Fruit fly (Drosophila melanogaster) whole organism, wandering third instar larva: ENCODE data around the gene nero.

Experiments used
- Abd-B ChIP-seq: fragments of >200 bp; optimal IDR thresholded peaks from 2 replicates; lab custom pipeline; 2017; ENCODE audit warnings: missing biosample characterization, missing genetic modification characterization
- CG32264 ChIP-seq: fragments of 200-800 bp; sonication (Bioruptor generic); optimal IDR thresholded peaks from 2 replicates; lab custom pipeline; 2016; ENCODE audit warnings: missing biosample characterization, missing genetic modification characterization
- CG9705 ChIP-seq: fragments of 200-800 bp; sonication (Bioruptor generic); optimal IDR thresholded peaks from 2 replicates; lab custom pipeline; 2018; ENCODE audit warnings: missing biosample characterization, mild to moderate bottlenecking, missing genetic modification characterization
- CrebA ChIP-seq: fragments of 200-800 bp; sonication (Bioruptor generic); optimal IDR thresholded peaks from 2 replicates; lab custom pipeline; 2016; ENCODE audit warnings: missing biosample characterization, mild to moderate bottlenecking, missing genetic modification characterization, borderline replicate concordance
- Dfd ChIP-seq: fragments of >200 bp; optimal IDR thresholded peaks from 2 replicates; lab custom pipeline; 2017; ENCODE audit warnings: missing biosample characterization, missing genetic modification characterization
- Dif ChIP-seq: fragments of 200-275, 200-300 bp; sonication (Bioruptor generic); optimal IDR thresholded peaks from 2 replicates; lab custom pipeline; 2018; ENCODE audit warnings: missing biosample characterization, missing genetic modification characterization; ENCODE audit not compliant: partially characterized antibody
- GATAd ChIP-seq: sonication (Bioruptor generic); optimal IDR thresholded peaks from 2 replicates; lab custom pipeline; 2016; ENCODE audit warnings: missing biosample characterization, missing genetic modification characterization
- HLH106 ChIP-seq: fragments of 200-800 bp; optimal IDR thresholded peaks from 3 replicates; lab custom pipeline; 2019; ENCODE audit warnings: missing biosample characterization, mild to moderate bottlenecking, missing genetic modification characterization, moderate library complexity
- Hnf4 ChIP-seq: fragments of 200-800 bp; sonication (Bioruptor generic); optimal IDR thresholded peaks from 2 replicates; lab custom pipeline; 2016; ENCODE audit warnings: missing biosample characterization, mild to moderate bottlenecking, missing genetic modification characterization
- Hr78 ChIP-seq: fragments of >200 bp; optimal IDR thresholded peaks from 2 replicates; lab custom pipeline; 2017; ENCODE audit warnings: missing biosample characterization, missing genetic modification characterization
- Hr83 ChIP-seq: fragments of 200-300 bp; sonication (Bioruptor generic); optimal IDR thresholded peaks from 2 replicates; lab custom pipeline; 2016; ENCODE audit warnings: missing biosample characterization, mild to moderate bottlenecking, missing genetic modification characterization, moderate library complexity; ENCODE audit not compliant: poor library complexity, severe bottlenecking
- Jra ChIP-seq: sonication (Bioruptor generic); optimal IDR thresholded peaks from 2 replicates; lab custom pipeline; 2016; ENCODE audit warnings: missing biosample characterization, missing genetic modification characterization
- Mio ChIP-seq: sonication (Bioruptor generic); optimal IDR thresholded peaks from 2 replicates; lab custom pipeline; 2016; ENCODE audit warnings: missing biosample characterization, missing genetic modification characterization
- Myc ChIP-seq: fragments of >200 bp; optimal IDR thresholded peaks from 2 replicates; lab custom pipeline; 2017
- N ChIP-seq: fragments of >200 bp; optimal IDR thresholded peaks from 2 replicates; lab custom pipeline; 2018; ENCODE audit warnings: missing biosample characterization, missing external identifiers, missing genetic modification characterization
- OdsH ChIP-seq: fragments of 200-800 bp; sonication (Bioruptor generic); optimal IDR thresholded peaks from 2 replicates; lab custom pipeline; 2016; ENCODE audit warnings: missing biosample characterization, mild to moderate bottlenecking, missing genetic modification characterization
- Rel ChIP-seq, 2 experiments: fragments of 200-800 bp; sonication (Bioruptor generic) in 1 of 2; optimal IDR thresholded peaks; 2 replicates in 1 of 2; 3 replicates in 1 of 2; lab custom pipeline; 2016 to 2019; ENCODE audit warnings: mild to moderate bottlenecking in 2 of 2, missing biosample characterization in 2 of 2, missing genetic modification characterization in 2 of 2, moderate library complexity in 1 of 2
- Sp1 ChIP-seq: fragments of 200-800 bp; sonication (Bioruptor generic); optimal IDR thresholded peaks from 3 replicates; lab custom pipeline; 2019; ENCODE audit warnings: missing biosample characterization, mild to moderate bottlenecking, missing genetic modification characterization, moderate library complexity
- Vsx2 ChIP-seq: fragments of 200-300, 225-300 bp; sonication (Bioruptor generic); optimal IDR thresholded peaks from 2 replicates; lab custom pipeline; 2018; ENCODE audit warnings: missing biosample characterization, missing genetic modification characterization; ENCODE audit not compliant: partially characterized antibody
- br ChIP-seq: fragments of 200-800 bp; sonication (Bioruptor generic); optimal IDR thresholded peaks from 2 replicates; lab custom pipeline; 2016; ENCODE audit warnings: missing biosample characterization, missing genetic modification characterization
- brk ChIP-seq: fragments of 200-800 bp; sonication (Bioruptor generic); optimal IDR thresholded peaks from 2 replicates; lab custom pipeline; 2016; ENCODE audit warnings: missing biosample characterization, mild to moderate bottlenecking, missing genetic modification characterization
- dl ChIP-seq, 2 experiments: fragments of 175-275, 200-275 bp in 1 of 2; fragments of 200-275 bp in 1 of 2; sonication (Bioruptor generic); optimal IDR thresholded peaks; lab custom pipeline; 2018; ENCODE audit warnings: mild to moderate bottlenecking in 2 of 2, missing biosample characterization in 2 of 2, missing genetic modification characterization in 2 of 2, moderate library complexity in 2 of 2; ENCODE audit not compliant: partially characterized antibody in 2 of 2, insufficient read depth in 1 of 2
- dmrt93B ChIP-seq: fragments of 200-800 bp; sonication (Bioruptor generic); optimal IDR thresholded peaks from 2 replicates; lab custom pipeline; 2018; ENCODE audit warnings: missing biosample characterization, mild to moderate bottlenecking, missing genetic modification characterization
- dsf ChIP-seq: sonication (Bioruptor generic); optimal IDR thresholded peaks from 2 replicates; lab custom pipeline; 2016; ENCODE audit warnings: missing biosample characterization, missing genetic modification characterization, borderline replicate concordance
- ey ChIP-seq: fragments of 200-800 bp; sonication (Bioruptor generic); optimal IDR thresholded peaks from 2 replicates; lab custom pipeline; 2016; ENCODE audit warnings: missing biosample characterization, missing genetic modification characterization
- foxo ChIP-seq, 2 experiments: fragments of 200-800 bp; sonication (Bioruptor generic); optimal IDR thresholded peaks; 2 replicates in 1 of 2; 3 replicates in 1 of 2; lab custom pipeline; 2016 to 2017; ENCODE audit warnings: missing biosample characterization in 2 of 2, missing genetic modification characterization in 2 of 2
- fru ChIP-seq: fragments of 200-800 bp; sonication (Bioruptor generic); optimal IDR thresholded peaks from 3 replicates; lab custom pipeline; 2016; ENCODE audit warnings: missing biosample characterization, mild to moderate bottlenecking, missing genetic modification characterization
- h ChIP-seq: fragments of 200-800 bp; sonication (Bioruptor generic); optimal IDR thresholded peaks from 3 replicates; lab custom pipeline; 2016; ENCODE audit warnings: missing biosample characterization, mild to moderate bottlenecking, missing genetic modification characterization
- jim ChIP-seq: fragments of 175-275, 200-325 bp; sonication (Bioruptor generic); optimal IDR thresholded peaks from 2 replicates; lab custom pipeline; 2016; ENCODE audit warnings: missing biosample characterization, mild to moderate bottlenecking, missing genetic modification characterization
- lola ChIP-seq: fragments of >200 bp; optimal IDR thresholded peaks from 2 replicates; lab custom pipeline; 2017; ENCODE audit warnings: missing biosample characterization, missing genetic modification characterization
- pan ChIP-seq: fragments of >200 bp; optimal IDR thresholded peaks from 2 replicates; lab custom pipeline; 2017
- psq ChIP-seq: fragments of 200-800 bp; sonication (Bioruptor generic); optimal IDR thresholded peaks from 3 replicates; lab custom pipeline; 2017; ENCODE audit warnings: missing biosample characterization, mild to moderate bottlenecking, missing genetic modification characterization, moderate library complexity
- rgr ChIP-seq: fragments of 200-800 bp; sonication (Bioruptor generic); optimal IDR thresholded peaks from 3 replicates; lab custom pipeline; 2016; ENCODE audit warnings: missing biosample characterization, mild to moderate bottlenecking, missing genetic modification characterization
- sage ChIP-seq: fragments of 200-800 bp; sonication (Bioruptor generic); optimal IDR thresholded peaks from 2 replicates; lab custom pipeline; 2016; ENCODE audit warnings: missing biosample characterization, mild to moderate bottlenecking, missing genetic modification characterization
- sv ChIP-seq: fragments of 200-800 bp; sonication (Bioruptor generic); optimal IDR thresholded peaks from 3 replicates; lab custom pipeline; 2016; ENCODE audit warnings: missing biosample characterization, missing genetic modification characterization
- tai ChIP-seq: sonication (Bioruptor generic); optimal IDR thresholded peaks from 2 replicates; lab custom pipeline; 2016; ENCODE audit warnings: missing biosample characterization, missing genetic modification characterization
- usp ChIP-seq: fragments of >200 bp; optimal IDR thresholded peaks from 2 replicates; lab custom pipeline; 2017; ENCODE audit warnings: missing biosample characterization, missing genetic modification characterization
- woc ChIP-seq: sonication (Bioruptor generic); optimal IDR thresholded peaks from 2 replicates; lab custom pipeline; 2016; ENCODE audit warnings: missing biosample characterization, mild to moderate bottlenecking, missing genetic modification characterization

Gene nero

DNA sequence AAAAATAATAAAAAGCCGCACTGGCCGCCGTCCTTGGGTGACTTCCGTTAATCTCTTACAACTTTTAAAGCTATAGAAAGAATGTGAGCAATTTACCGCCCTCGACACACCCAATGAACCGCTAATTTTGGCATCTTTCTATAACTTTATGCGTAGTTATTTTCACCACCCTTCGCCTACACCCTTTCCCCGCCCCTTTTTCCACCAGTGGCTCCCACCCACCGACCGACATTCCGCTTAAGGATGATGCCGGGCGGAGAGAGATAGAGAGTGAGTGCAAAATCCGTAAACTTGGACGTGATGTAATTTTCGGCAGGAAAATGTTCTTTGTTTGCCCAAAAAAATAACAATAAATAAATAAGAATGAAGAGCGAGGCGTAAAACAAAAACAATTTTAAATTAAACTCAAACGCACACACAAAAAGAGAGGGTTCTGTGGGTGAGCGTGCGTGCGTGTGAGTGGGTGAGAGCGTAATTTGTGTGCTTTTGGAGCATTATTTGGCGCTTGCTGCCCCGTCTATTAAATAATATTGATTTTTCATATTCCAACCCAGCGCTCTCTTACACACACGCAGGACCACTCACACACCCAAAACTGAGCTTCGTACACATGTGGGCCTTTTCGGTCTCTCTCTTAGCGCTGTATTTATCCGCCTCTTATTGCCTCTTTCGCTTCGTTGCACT, 30.3 kb upstream of the nero start:
- TF ChIP-seq psq, result peak; percentile 17
- peak; percentile 9 for TF ChIP-seq OdsH
- peak; percentile 20 for TF ChIP-seq Rel (GFP tag; optimal IDR thresholded peaks at IDR 0.05; lab: Kevin White, UChicago)
- TF ChIP-seq Rel (tag; optimal IDR thresholded peaks at IDR 0.05; lab: Kevin White, UChicago), result no peak
- no peak for TF ChIP-seq pan
- peak; percentile 66 for TF ChIP-seq Dif (GFP tag; lab: Kevin White, UChicago)

DNA sequence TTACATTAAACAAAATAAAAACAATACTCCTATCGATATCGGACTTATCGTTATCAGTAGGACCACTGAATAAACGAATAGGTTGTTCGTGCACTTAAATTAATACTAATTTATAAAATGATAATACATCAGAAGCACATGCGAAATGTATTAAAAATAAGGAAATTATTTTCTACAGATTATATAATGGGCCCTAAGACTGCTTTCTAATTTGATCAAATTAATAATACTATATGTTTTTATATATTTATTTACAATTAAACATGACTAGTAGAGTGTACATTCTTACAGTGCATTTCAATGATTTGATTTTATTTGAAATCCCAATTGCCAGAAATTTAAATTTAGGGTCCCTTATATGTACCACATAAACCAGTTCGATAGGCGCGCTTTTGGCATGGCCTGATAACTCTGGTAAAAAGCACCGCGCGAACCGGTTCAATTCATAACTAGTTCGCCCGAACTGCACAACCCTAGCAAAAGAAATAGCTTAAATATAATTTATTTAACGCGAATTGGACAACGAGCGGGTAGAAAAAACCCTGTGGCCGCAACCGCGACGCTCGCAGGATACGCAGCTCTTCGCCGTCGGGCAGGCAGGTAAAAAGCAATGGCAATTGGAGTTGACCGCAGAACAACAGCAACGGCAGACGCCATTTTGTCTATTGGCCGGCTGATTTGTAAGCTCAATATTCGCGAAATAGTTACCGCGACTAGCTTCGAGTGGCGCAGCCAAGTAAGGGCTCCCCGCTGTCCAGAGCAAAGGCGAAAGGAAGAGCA, 29.4 kb upstream of the nero start, which contains the start of the genes CG2126 and faf:
Gene CG2126 (minus strand): TSS at position 70 of the 780 bp plus-strand sequence.
Gene faf (plus strand): TSS at position 438 of the 780 bp plus-strand sequence.
- TF ChIP-seq GATAd, result peak; percentile 34
- no peak for TF ChIP-seq dl (GFP tag; optimal IDR thresholded peaks at IDR 0.05; lab: Kevin White, UChicago; ENCODE audit: insufficient read depth in 1 of 2, partially characterized antibody in 2 of 2)
- TF ChIP-seq dmrt93B, result no peak
- TF ChIP-seq Dfd (GFP tag; lab: Kevin White, UChicago), result no peak
- TF ChIP-seq lola (GFP tag; lab: Kevin White, UChicago), result no peak
- no peak for TF ChIP-seq pan
- peak; percentile 83 for TF ChIP-seq HLH106 (tag; lab: Kevin White, UChicago)
- no peak for TF ChIP-seq br (GFP tag; lab: Kevin White, UChicago)
- peak; percentile 78 for TF ChIP-seq Sp1 (GFP tag; lab: Kevin White, UChicago)
- no peak for TF ChIP-seq woc (GFP tag; lab: Kevin White, UChicago)
- TF ChIP-seq Abd-B (GFP tag; lab: Kevin White, UChicago), result no peak
- TF ChIP-seq Jra, result no peak
- no peak for TF ChIP-seq Vsx2 (GFP tag; lab: Kevin White, UChicago)
- no peak for TF ChIP-seq jim (GFP tag; lab: Kevin White, UChicago)
- peak; percentile 58 for TF ChIP-seq OdsH
- TF ChIP-seq Dif (GFP tag; lab: Kevin White, UChicago), result no peak
- no peak for TF ChIP-seq Mio (GFP tag; lab: Kevin White, UChicago)
- TF ChIP-seq Hr83 (GFP tag; lab: Kevin White, UChicago), result peak; percentile 73
- TF ChIP-seq CrebA (GFP tag; lab: Kevin White, UChicago), result no peak
- TF ChIP-seq Rel (GFP tag; optimal IDR thresholded peaks at IDR 0.05; lab: Kevin White, UChicago), result no peak
- TF ChIP-seq Rel (tag; optimal IDR thresholded peaks at IDR 0.05; lab: Kevin White, UChicago), result peak; percentile 33
- TF ChIP-seq sage (GFP tag; lab: Kevin White, UChicago), result peak; percentile 44
- TF ChIP-seq brk (GFP tag; lab: Kevin White, UChicago), result no peak
- TF ChIP-seq N, result no peak
- peak; percentile 66 for TF ChIP-seq fru (GFP tag; lab: Kevin White, UChicago)
- TF ChIP-seq psq, result peak; percentile 73
- peak; percentile 69 for TF ChIP-seq CG9705 (GFP tag; lab: Kevin White, UChicago)
- TF ChIP-seq dsf (GFP tag; lab: Kevin White, UChicago), result no peak
- TF ChIP-seq Myc (lab: Kevin White, UChicago), result no peak
- TF ChIP-seq sv (GFP tag; lab: Kevin White, UChicago), result peak; percentile 50
- TF ChIP-seq h (GFP tag; lab: Kevin White, UChicago), result peak; percentile 67
- peak in 1 of 2 experiments; percentile 81 for TF ChIP-seq foxo (GFP tag; optimal IDR thresholded peaks at IDR 0.05; lab: Kevin White, UChicago)
- TF ChIP-seq usp (GFP tag; lab: Kevin White, UChicago), result no peak
- no peak for TF ChIP-seq Hr78 (GFP tag; lab: Kevin White, UChicago)
- peak; percentile 57 for TF ChIP-seq ey (GFP tag; lab: Kevin White, UChicago)
- TF ChIP-seq Hnf4, result no peak
- peak; percentile 60 for TF ChIP-seq rgr (GFP tag; lab: Kevin White, UChicago)
- no peak for TF ChIP-seq CG32264 (GFP tag; lab: Kevin White, UChicago)
- no peak for TF ChIP-seq tai (GFP tag; lab: Kevin White, UChicago)
